Fruit fly (Drosophila melanogaster) whole organism, wandering third instar larva: ENCODE results near the gene CG14453.

Experiments used
- Abd-B ChIP-seq: fragments of >200 bp; optimal IDR thresholded peaks from 2 replicates; lab custom pipeline; 2017; ENCODE audit warnings: missing biosample characterization, missing genetic modification characterization
- CG32264 ChIP-seq: fragments of 200-800 bp; sonication (Bioruptor generic); optimal IDR thresholded peaks from 2 replicates; lab custom pipeline; 2016; ENCODE audit warnings: missing biosample characterization, missing genetic modification characterization
- CG9705 ChIP-seq: fragments of 200-800 bp; sonication (Bioruptor generic); optimal IDR thresholded peaks from 2 replicates; lab custom pipeline; 2018; ENCODE audit warnings: missing biosample characterization, mild to moderate bottlenecking, missing genetic modification characterization
- CrebA ChIP-seq: fragments of 200-800 bp; sonication (Bioruptor generic); optimal IDR thresholded peaks from 2 replicates; lab custom pipeline; 2016; ENCODE audit warnings: missing biosample characterization, mild to moderate bottlenecking, missing genetic modification characterization, borderline replicate concordance
- GATAd ChIP-seq: sonication (Bioruptor generic); optimal IDR thresholded peaks from 2 replicates; lab custom pipeline; 2016; ENCODE audit warnings: missing biosample characterization, missing genetic modification characterization
- HLH106 ChIP-seq: fragments of 200-800 bp; optimal IDR thresholded peaks from 3 replicates; lab custom pipeline; 2019; ENCODE audit warnings: missing biosample characterization, mild to moderate bottlenecking, missing genetic modification characterization, moderate library complexity
- Hnf4 ChIP-seq: fragments of 200-800 bp; sonication (Bioruptor generic); optimal IDR thresholded peaks from 2 replicates; lab custom pipeline; 2016; ENCODE audit warnings: missing biosample characterization, mild to moderate bottlenecking, missing genetic modification characterization
- Hr83 ChIP-seq: fragments of 200-300 bp; sonication (Bioruptor generic); optimal IDR thresholded peaks from 2 replicates; lab custom pipeline; 2016; ENCODE audit warnings: missing biosample characterization, mild to moderate bottlenecking, missing genetic modification characterization, moderate library complexity; ENCODE audit not compliant: poor library complexity, severe bottlenecking
- Jra ChIP-seq: sonication (Bioruptor generic); optimal IDR thresholded peaks from 2 replicates; lab custom pipeline; 2016; ENCODE audit warnings: missing biosample characterization, missing genetic modification characterization
- Mio ChIP-seq: sonication (Bioruptor generic); optimal IDR thresholded peaks from 2 replicates; lab custom pipeline; 2016; ENCODE audit warnings: missing biosample characterization, missing genetic modification characterization
- Myc ChIP-seq: fragments of >200 bp; optimal IDR thresholded peaks from 2 replicates; lab custom pipeline; 2017
- N ChIP-seq: fragments of >200 bp; optimal IDR thresholded peaks from 2 replicates; lab custom pipeline; 2018; ENCODE audit warnings: missing biosample characterization, missing external identifiers, missing genetic modification characterization
- OdsH ChIP-seq: fragments of 200-800 bp; sonication (Bioruptor generic); optimal IDR thresholded peaks from 2 replicates; lab custom pipeline; 2016; ENCODE audit warnings: missing biosample characterization, mild to moderate bottlenecking, missing genetic modification characterization
- Rel ChIP-seq, 2 experiments: fragments of 200-800 bp; sonication (Bioruptor generic) in 1 of 2; optimal IDR thresholded peaks; 2 replicates in 1 of 2; 3 replicates in 1 of 2; lab custom pipeline; 2016 to 2019; ENCODE audit warnings: mild to moderate bottlenecking in 2 of 2, missing biosample characterization in 2 of 2, missing genetic modification characterization in 2 of 2, moderate library complexity in 1 of 2
- Sp1 ChIP-seq: fragments of 200-800 bp; sonication (Bioruptor generic); optimal IDR thresholded peaks from 3 replicates; lab custom pipeline; 2019; ENCODE audit warnings: missing biosample characterization, mild to moderate bottlenecking, missing genetic modification characterization, moderate library complexity
- Vsx2 ChIP-seq: fragments of 200-300, 225-300 bp; sonication (Bioruptor generic); optimal IDR thresholded peaks from 2 replicates; lab custom pipeline; 2018; ENCODE audit warnings: missing biosample characterization, missing genetic modification characterization; ENCODE audit not compliant: partially characterized antibody
- br ChIP-seq: fragments of 200-800 bp; sonication (Bioruptor generic); optimal IDR thresholded peaks from 2 replicates; lab custom pipeline; 2016; ENCODE audit warnings: missing biosample characterization, missing genetic modification characterization
- brk ChIP-seq: fragments of 200-800 bp; sonication (Bioruptor generic); optimal IDR thresholded peaks from 2 replicates; lab custom pipeline; 2016; ENCODE audit warnings: missing biosample characterization, mild to moderate bottlenecking, missing genetic modification characterization
- dl ChIP-seq, 2 experiments: fragments of 175-275, 200-275 bp in 1 of 2; fragments of 200-275 bp in 1 of 2; sonication (Bioruptor generic); optimal IDR thresholded peaks; lab custom pipeline; 2018; ENCODE audit warnings: mild to moderate bottlenecking in 2 of 2, missing biosample characterization in 2 of 2, missing genetic modification characterization in 2 of 2, moderate library complexity in 2 of 2; ENCODE audit not compliant: partially characterized antibody in 2 of 2, insufficient read depth in 1 of 2
- dmrt93B ChIP-seq: fragments of 200-800 bp; sonication (Bioruptor generic); optimal IDR thresholded peaks from 2 replicates; lab custom pipeline; 2018; ENCODE audit warnings: missing biosample characterization, mild to moderate bottlenecking, missing genetic modification characterization
- dsf ChIP-seq: sonication (Bioruptor generic); optimal IDR thresholded peaks from 2 replicates; lab custom pipeline; 2016; ENCODE audit warnings: missing biosample characterization, missing genetic modification characterization, borderline replicate concordance
- ey ChIP-seq: fragments of 200-800 bp; sonication (Bioruptor generic); optimal IDR thresholded peaks from 2 replicates; lab custom pipeline; 2016; ENCODE audit warnings: missing biosample characterization, missing genetic modification characterization
- foxo ChIP-seq, 2 experiments: fragments of 200-800 bp; sonication (Bioruptor generic); optimal IDR thresholded peaks; 2 replicates in 1 of 2; 3 replicates in 1 of 2; lab custom pipeline; 2016 to 2017; ENCODE audit warnings: missing biosample characterization in 2 of 2, missing genetic modification characterization in 2 of 2
- h ChIP-seq: fragments of 200-800 bp; sonication (Bioruptor generic); optimal IDR thresholded peaks from 3 replicates; lab custom pipeline; 2016; ENCODE audit warnings: missing biosample characterization, mild to moderate bottlenecking, missing genetic modification characterization
- jim ChIP-seq: fragments of 175-275, 200-325 bp; sonication (Bioruptor generic); optimal IDR thresholded peaks from 2 replicates; lab custom pipeline; 2016; ENCODE audit warnings: missing biosample characterization, mild to moderate bottlenecking, missing genetic modification characterization
- lola ChIP-seq: fragments of >200 bp; optimal IDR thresholded peaks from 2 replicates; lab custom pipeline; 2017; ENCODE audit warnings: missing biosample characterization, missing genetic modification characterization
- pan ChIP-seq: fragments of >200 bp; optimal IDR thresholded peaks from 2 replicates; lab custom pipeline; 2017
- rgr ChIP-seq: fragments of 200-800 bp; sonication (Bioruptor generic); optimal IDR thresholded peaks from 3 replicates; lab custom pipeline; 2016; ENCODE audit warnings: missing biosample characterization, mild to moderate bottlenecking, missing genetic modification characterization
- sv ChIP-seq: fragments of 200-800 bp; sonication (Bioruptor generic); optimal IDR thresholded peaks from 3 replicates; lab custom pipeline; 2016; ENCODE audit warnings: missing biosample characterization, missing genetic modification characterization
- tai ChIP-seq: sonication (Bioruptor generic); optimal IDR thresholded peaks from 2 replicates; lab custom pipeline; 2016; ENCODE audit warnings: missing biosample characterization, missing genetic modification characterization
- usp ChIP-seq: fragments of >200 bp; optimal IDR thresholded peaks from 2 replicates; lab custom pipeline; 2017; ENCODE audit warnings: missing biosample characterization, missing genetic modification characterization
- woc ChIP-seq: sonication (Bioruptor generic); optimal IDR thresholded peaks from 2 replicates; lab custom pipeline; 2016; ENCODE audit warnings: missing biosample characterization, mild to moderate bottlenecking, missing genetic modification characterization

CG14453 gene

DNA sequence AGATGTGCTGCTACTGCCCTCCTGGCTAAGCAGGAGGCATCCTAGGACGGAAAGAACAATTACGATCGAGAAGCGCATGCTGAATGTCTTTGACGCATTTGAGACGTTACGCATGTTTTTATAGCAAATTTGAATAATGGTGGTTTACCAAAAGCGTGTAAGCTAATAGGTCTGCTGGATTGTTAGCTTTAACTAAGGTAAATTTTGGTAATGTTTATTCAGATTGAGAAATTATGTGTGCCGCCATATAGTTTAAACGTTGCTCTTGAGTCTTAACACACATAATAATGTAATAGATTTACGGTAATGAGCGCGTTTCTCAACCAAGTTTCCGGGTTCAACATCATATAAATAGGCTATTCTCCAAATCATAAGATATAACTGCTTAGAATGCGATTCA, at the start of gene CG14453, which contains the start of gene CG12546:
Gene CG14453, plus strand, starts transcription at position 372 of the 400 bp plus-strand sequence.
Gene CG12546, minus strand, starts transcription at position 101 of the 400 bp plus-strand sequence.
- TF ChIP-seq h (GFP tag; lab: Kevin White, UChicago) (no peak), Abd-B (no peak), dmrt93B (no peak), tai (GFP tag; lab: Kevin White, UChicago) (no peak), rgr (GFP tag; lab: Kevin White, UChicago) (no peak), lola (GFP tag; lab: Kevin White, UChicago) (no peak), Hr83 (GFP tag; lab: Kevin White, UChicago) (no peak), Mio (GFP tag; lab: Kevin White, UChicago) (no peak), GATAd (GFP tag; lab: Kevin White, UChicago) (no peak), CrebA (GFP tag; lab: Kevin White, UChicago) (no peak), sv (no peak), foxo (GFP tag; optimal IDR thresholded peaks at IDR 0.05; lab: Kevin White, UChicago) (no peak), brk (GFP tag; lab: Kevin White, UChicago) (no peak), dl (GFP tag; optimal IDR thresholded peaks at IDR 0.05; lab: Kevin White, UChicago; ENCODE audit: insufficient read depth in 1 of 2, partially characterized antibody in 2 of 2) (no peak)

DNA sequence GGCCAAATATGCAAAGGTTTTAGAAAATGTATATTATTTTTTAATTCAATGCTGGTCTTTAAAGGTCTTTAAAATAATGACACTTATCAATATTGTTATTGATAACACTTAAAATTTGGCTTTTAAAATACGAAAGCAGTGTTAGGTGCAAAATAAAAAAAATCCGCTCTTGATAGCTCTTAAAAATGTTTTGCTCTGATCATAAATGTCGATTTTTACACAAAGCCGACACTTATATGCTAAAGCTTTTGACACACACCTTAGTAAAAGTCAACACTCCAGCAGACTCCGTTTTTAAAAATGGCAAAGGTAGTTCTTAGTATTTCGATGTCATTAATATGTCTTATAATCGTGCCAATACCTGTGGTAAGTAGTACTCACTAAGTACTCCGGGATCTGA, 48.6 kb upstream of the CG14453 start, which contains the start of gene CG33766:
Gene CG33766, plus strand, starts transcription at position 301 of the 400 bp plus-strand sequence.
- no peak for TF ChIP-seq jim (GFP tag; lab: Kevin White, UChicago)
- TF ChIP-seq N (GFP tag; lab: Kevin White, UChicago): no peak
- TF ChIP-seq CG32264 (GFP tag; lab: Kevin White, UChicago): no peak
- no peak for TF ChIP-seq CG9705 (GFP tag; lab: Kevin White, UChicago)
- no peak for TF ChIP-seq Myc
- no peak for TF ChIP-seq dl (GFP tag; optimal IDR thresholded peaks at IDR 0.05; lab: Kevin White, UChicago; ENCODE audit: insufficient read depth in 1 of 2, partially characterized antibody in 2 of 2)
- no peak for TF ChIP-seq Hnf4 (GFP tag; lab: Kevin White, UChicago)
- no peak for TF ChIP-seq rgr (GFP tag; lab: Kevin White, UChicago)
- no peak for TF ChIP-seq Rel (GFP tag; optimal IDR thresholded peaks at IDR 0.05; lab: Kevin White, UChicago)
- TF ChIP-seq Rel (tag; optimal IDR thresholded peaks at IDR 0.05; lab: Kevin White, UChicago): no peak
- TF ChIP-seq Mio (GFP tag; lab: Kevin White, UChicago): no peak
- no peak for TF ChIP-seq pan (lab: Kevin White, UChicago)

DNA sequence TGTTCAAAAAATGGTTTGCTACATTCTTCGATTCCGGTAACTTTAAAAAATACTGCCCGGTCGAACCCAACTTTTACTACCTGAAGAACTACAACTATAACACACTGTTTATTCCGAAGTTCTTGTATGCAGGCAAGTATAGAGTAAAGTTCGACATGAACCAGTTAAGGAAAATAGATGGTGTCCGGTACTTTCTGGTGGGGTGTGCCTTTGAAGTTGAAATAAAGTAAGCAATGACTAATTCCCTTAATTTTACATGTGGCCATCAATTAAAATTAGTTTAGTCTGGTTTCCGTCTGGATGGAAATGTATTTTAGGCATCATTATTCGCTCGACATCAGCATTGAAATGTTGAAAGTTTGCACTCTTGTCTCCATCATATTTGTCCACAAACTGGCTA, 47.9 kb upstream of the CG14453 start, which contains the start of gene CG33767:
Gene CG33767, plus strand, starts transcription at position 301 of the 400 bp plus-strand sequence.
- TF ChIP-seq CrebA (GFP tag; lab: Kevin White, UChicago) (no peak), woc (no peak), br (GFP tag; lab: Kevin White, UChicago) (no peak)

DNA sequence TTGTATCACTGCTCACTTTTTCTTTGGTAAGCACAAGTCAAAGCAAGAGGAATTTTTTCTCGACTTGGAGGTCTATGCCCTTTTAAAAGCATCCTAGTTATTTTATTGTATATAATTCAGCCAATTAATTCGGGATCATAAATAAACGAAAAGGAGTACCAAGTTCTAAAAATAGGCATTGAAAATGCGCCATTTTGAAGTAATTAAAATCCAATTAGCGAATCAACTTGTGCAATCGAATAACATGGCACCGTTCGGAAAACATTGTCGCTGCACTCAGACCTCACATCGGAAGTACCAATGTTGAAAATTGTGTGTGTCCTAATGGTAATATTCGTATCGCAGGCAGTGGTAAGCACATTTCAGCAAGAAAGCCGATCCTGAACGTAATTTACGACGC, 47.0 kb upstream of the CG14453 start, which contains the start of gene CG33768:
Gene CG33768, plus strand, starts transcription at position 301 of the 400 bp plus-strand sequence.
- TF ChIP-seq Sp1 (GFP tag; lab: Kevin White, UChicago): no peak
- no peak for TF ChIP-seq lola (GFP tag; lab: Kevin White, UChicago)
- no peak for TF ChIP-seq dsf (GFP tag; lab: Kevin White, UChicago)
- no peak for TF ChIP-seq CG9705 (GFP tag; lab: Kevin White, UChicago)
- no peak for TF ChIP-seq ey (GFP tag; lab: Kevin White, UChicago)
- TF ChIP-seq Mio (GFP tag; lab: Kevin White, UChicago): no peak
- TF ChIP-seq rgr (GFP tag; lab: Kevin White, UChicago): no peak
- no peak for TF ChIP-seq Hr83 (GFP tag; lab: Kevin White, UChicago)
- TF ChIP-seq Jra (GFP tag; lab: Kevin White, UChicago): no peak
- TF ChIP-seq HLH106: no peak
- no peak for TF ChIP-seq Abd-B
- TF ChIP-seq jim (GFP tag; lab: Kevin White, UChicago): no peak
- TF ChIP-seq dmrt93B: no peak
- no peak for TF ChIP-seq usp

DNA sequence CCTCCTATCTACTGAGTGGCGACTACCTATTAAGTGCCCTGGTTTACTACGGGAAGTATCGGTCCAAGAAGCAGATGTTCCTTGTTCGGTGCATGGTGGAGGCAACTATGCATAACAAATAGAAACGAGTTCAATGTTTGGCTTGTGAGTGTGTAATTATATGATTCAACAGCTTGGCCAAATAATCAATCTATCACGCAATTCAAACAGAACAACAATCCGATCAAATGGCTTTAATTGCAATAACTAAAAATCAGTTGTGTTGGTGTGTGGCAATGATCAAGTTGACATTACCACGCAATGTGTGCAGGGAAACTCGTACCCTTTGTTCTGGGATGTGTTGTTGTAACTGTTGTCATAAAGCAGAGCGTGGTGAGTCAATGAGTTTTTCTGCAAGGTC, 46.3 kb upstream of the CG14453 start, which contains the start of gene CG33769:
Gene CG33769, plus strand, starts transcription at position 301 of the 400 bp plus-strand sequence.
- no peak for TF ChIP-seq woc
- TF ChIP-seq brk (GFP tag; lab: Kevin White, UChicago): no peak
- TF ChIP-seq dsf (GFP tag; lab: Kevin White, UChicago): no peak
- no peak for TF ChIP-seq usp
- no peak for TF ChIP-seq OdsH (GFP tag; lab: Kevin White, UChicago)
- TF ChIP-seq ey (GFP tag; lab: Kevin White, UChicago): no peak
- TF ChIP-seq Vsx2 (GFP tag; lab: Kevin White, UChicago): no peak
- no peak for TF ChIP-seq Sp1 (GFP tag; lab: Kevin White, UChicago)
- TF ChIP-seq pan (lab: Kevin White, UChicago): no peak
- TF ChIP-seq CG9705 (GFP tag; lab: Kevin White, UChicago): no peak
- no peak for TF ChIP-seq rgr (GFP tag; lab: Kevin White, UChicago)
